Worm (Caenorhabditis elegans) whole organism, L4 larva: Measurements from ENCODE around the gene npa-1.

ENCODE experiments used
- R02D3.7 ChIP-seq: fragments of 150-350 bp; sonication (generic microtip); optimal IDR thresholded peaks from 3 replicates; lab custom pipeline; 2014; ENCODE audit warnings: missing biosample characterization, missing genetic modification characterization
- egl-43 ChIP-seq: fragments of 200-800 bp; sonication (Bioruptor generic); IDR thresholded peaks from 2 replicates; pipeline ENCODE4 v1.3.6; 2022; ENCODE audit warnings: missing genetic modification reagents, missing genetic modification characterization, missing compliant biosample characterization
- fkh-10 ChIP-seq: fragments of 150-350 bp; optimal IDR thresholded peaks from 2 replicates; lab custom pipeline; 2014; ENCODE audit warnings: missing biosample characterization, missing genetic modification reagents, missing genetic modification characterization
- nhr-28 ChIP-seq: fragments of 150-350 bp; optimal IDR thresholded peaks from 2 replicates; lab custom pipeline; 2014; ENCODE audit warnings: missing biosample characterization, missing genetic modification characterization
- pqm-1 ChIP-seq: sonication (generic microtip); optimal IDR thresholded peaks from 2 replicates; lab custom pipeline; 2017; ENCODE audit warnings: missing biosample characterization, missing genetic modification characterization
- skn-1 ChIP-seq: fragments of 150-350 bp; optimal IDR thresholded peaks from 2 replicates; lab custom pipeline; 2014; ENCODE audit warnings: missing biosample characterization, missing genetic modification characterization
- snpc-4 ChIP-seq: fragments of 150-350 bp; optimal IDR thresholded peaks from 2 replicates; lab custom pipeline; 2014; ENCODE audit warnings: missing biosample characterization, missing genetic modification characterization
- unc-39 ChIP-seq: sonication (generic microtip); optimal IDR thresholded peaks from 2 replicates; lab custom pipeline; 2017; ENCODE audit warnings: missing biosample characterization, missing genetic modification characterization
- unc-62 ChIP-seq, 3 experiments: fragments of 150-350 bp in 1 of 3; sonication (generic microtip); optimal IDR thresholded peaks in 2 of 3; peaks in 1 of 3; 1 replicate in 1 of 3; 2 replicates in 2 of 3; lab custom pipeline; 2014 to 2017; ENCODE audit warnings: missing biosample characterization in 3 of 3, missing genetic modification characterization in 3 of 3, missing genetic modification reagents in 3 of 3, missing genotype in 1 of 3
- zip-11 ChIP-seq: fragments of 200-800 bp; sonication (Bioruptor generic); IDR thresholded peaks from 2 replicates; pipeline ENCODE4 v1.3.6; 2022; ENCODE audit warnings: missing genetic modification characterization, missing compliant biosample characterization
- ztf-11 ChIP-seq: fragments of 150-350 bp; optimal IDR thresholded peaks from 2 replicates; lab custom pipeline; 2014; ENCODE audit warnings: missing biosample characterization, missing genetic modification characterization

DNA sequence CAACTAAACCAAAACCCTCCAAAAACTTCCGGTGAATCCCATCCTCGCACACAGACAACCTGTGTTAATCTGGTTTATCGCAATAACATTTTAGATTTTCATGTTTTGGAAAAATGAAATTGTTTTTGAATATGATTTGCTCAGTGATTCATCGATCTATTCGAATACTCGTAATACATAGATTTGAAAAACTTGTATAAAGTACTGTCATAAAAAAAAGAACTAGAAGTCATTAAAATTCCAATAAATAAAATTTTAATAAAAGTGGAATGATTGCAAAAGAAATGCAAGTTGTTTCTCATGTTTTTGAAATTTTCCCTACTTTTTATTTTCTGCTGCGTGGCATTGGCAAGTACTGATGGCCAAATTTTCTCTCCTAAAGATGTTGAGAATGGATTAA lies 21.0 kb upstream of the npa-1 start, which contains the start of gene spig-8:
- TF ChIP-seq nhr-28 (tag; lab: Kevin White, UChicago): no peak
- no peak for TF ChIP-seq R02D3.7 (tag; lab: Kevin White, UChicago)
- TF ChIP-seq unc-62 (GFP tag; optimal IDR thresholded peaks at IDR 0.05 in 1 of 2; lab: Kevin White, UChicago): no peak
- no peak for TF ChIP-seq unc-62 (tag; optimal IDR thresholded peaks at IDR 0.05; lab: Kevin White, UChicago)
- no peak for TF ChIP-seq unc-39 (tag; lab: Kevin White, UChicago)
- no peak for TF ChIP-seq ztf-11 (tag; lab: Kevin White, UChicago)
- no peak for TF ChIP-seq snpc-4 (tag; lab: Kevin White, UChicago)
- no peak for TF ChIP-seq egl-43 (GFP tag; lab: Robert Waterston, UW)
- TF ChIP-seq zip-11 (GFP tag; lab: Robert Waterston, UW): no peak
- TF ChIP-seq pqm-1: no peak
- TF ChIP-seq fkh-10 (GFP tag; lab: Kevin White, UChicago): no peak
- no peak for TF ChIP-seq skn-1
